Fruit fly (Drosophila melanogaster): Measurements from ENCODE around the gene CG33966.

dm6 chr3L:1250396-1250795, 16.5 kb downstream of the CG33966 start, which contains the start of gene Bfc:
- TF ChIP-seq ttk (optimal IDR thresholded peaks at IDR 0.05) (no peak), insv (optimal IDR thresholded peaks at IDR 0.05) (no peak), h (optimal IDR thresholded peaks at IDR 0.05) (no peak)
